Fruit fly (Drosophila melanogaster) whole organism, embryonic: ENCODE data around the gene CG7550.
A peak's percentile ranks its signal among the peaks of the same experiment; 100 is the strongest.

Source experiments
- CG13287 ChIP-seq: fragments of 200-800 bp; sonication (Bioruptor generic); IDR thresholded peaks from 2 replicates; pipeline ENCODE4 v1.3.6; 2022; ENCODE audit warnings: missing biosample characterization, missing genetic modification characterization; ENCODE audit not compliant: partially characterized antibody
- CG14050 ChIP-seq: fragments of 200-800 bp; sonication (Bioruptor generic); IDR thresholded peaks from 3 replicates; pipeline ENCODE4 v1.3.6; 2022; ENCODE audit warnings: missing biosample characterization, missing genetic modification characterization
- CG14710 ChIP-seq: fragments of 200-800 bp; sonication (Bioruptor generic); optimal IDR thresholded peaks from 3 replicates; lab custom pipeline; 2019; ENCODE audit warnings: missing biosample characterization, mild to moderate bottlenecking, missing genetic modification characterization, moderate library complexity
- CG15073 ChIP-seq: fragments of 200-800 bp; sonication (Bioruptor generic); optimal IDR thresholded peaks from 2 replicates; lab custom pipeline; 2016; ENCODE audit warnings: missing biosample characterization, missing genetic modification characterization
- CG16863 ChIP-seq: fragments of 200-800 bp; sonication (Bioruptor generic); optimal IDR thresholded peaks from 3 replicates; lab custom pipeline; 2016; ENCODE audit warnings: missing biosample characterization, missing genetic modification characterization
- CG18619 ChIP-seq: fragments of 200-800 bp; sonication (Bioruptor generic); optimal IDR thresholded peaks from 3 replicates; lab custom pipeline; 2017; ENCODE audit warnings: missing biosample characterization, mild to moderate bottlenecking, missing genetic modification characterization
- CG18764 ChIP-seq: fragments of 200-800 bp; sonication (Bioruptor generic); optimal IDR thresholded peaks from 3 replicates; lab custom pipeline; 2016; ENCODE audit warnings: missing biosample characterization, missing genetic modification characterization
- CG2116 ChIP-seq: fragments of 200-800 bp; sonication (Bioruptor generic); optimal IDR thresholded peaks from 3 replicates; lab custom pipeline; 2018; ENCODE audit warnings: missing biosample characterization, mild to moderate bottlenecking, missing genetic modification characterization
- CG2889 ChIP-seq: fragments of 200-800 bp; sonication (Bioruptor generic); IDR thresholded peaks from 3 replicates; pipeline ENCODE4 v1.3.6; 2022; ENCODE audit warnings: missing biosample characterization, missing genetic modification characterization
- CG31365 ChIP-seq: fragments of 200-800 bp; sonication (Bioruptor generic); optimal IDR thresholded peaks from 2 replicates; lab custom pipeline; 2018; ENCODE audit warnings: missing biosample characterization, mild to moderate bottlenecking, missing genetic modification characterization
- CG4707 ChIP-seq: fragments of 200-800 bp; sonication (Bioruptor generic); optimal IDR thresholded peaks from 2 replicates; lab custom pipeline; 2018; ENCODE audit warnings: missing biosample characterization, mild to moderate bottlenecking, missing genetic modification characterization, moderate library complexity
- CG6272 ChIP-seq: fragments of 200-800 bp; sonication (Bioruptor generic); IDR thresholded peaks from 2 replicates; pipeline ENCODE4 v1.3.6; 2022; ENCODE audit warnings: missing biosample characterization, missing genetic modification characterization
- CG6654 ChIP-seq: fragments of 200-800 bp; sonication (Bioruptor generic); optimal IDR thresholded peaks from 2 replicates; lab custom pipeline; 2017; ENCODE audit warnings: missing biosample characterization, mild to moderate bottlenecking, missing genetic modification characterization
- CG7786 ChIP-seq: fragments of 200-800 bp; sonication (Bioruptor generic); optimal IDR thresholded peaks from 2 replicates; lab custom pipeline; 2016; ENCODE audit warnings: missing biosample characterization, missing genetic modification characterization
- CG9797 ChIP-seq: fragments of 200-800 bp; sonication (Bioruptor generic); optimal IDR thresholded peaks from 3 replicates; lab custom pipeline; 2018; ENCODE audit warnings: missing biosample characterization, mild to moderate bottlenecking, missing genetic modification characterization
- CG9932 ChIP-seq: fragments of 200-800 bp; sonication (Bioruptor generic); IDR thresholded peaks from 2 replicates; pipeline ENCODE4 v1.3.6; 2022; ENCODE audit warnings: missing biosample characterization, missing genetic modification characterization
- D ChIP-seq, 2 experiments: fragments of 200-800 bp in 1 of 2; fragments of >200 bp in 1 of 2; sonication (Bioruptor generic) in 1 of 2; optimal IDR thresholded peaks; 2 replicates in 1 of 2; 3 replicates in 1 of 2; lab custom pipeline; 2017; ENCODE audit warnings: mild to moderate bottlenecking in 1 of 2, missing biosample characterization in 1 of 2, missing genetic modification characterization in 1 of 2, missing genetic modification reagents in 1 of 2
- Dip2 ChIP-seq: fragments of 200-800 bp; sonication (Bioruptor generic); IDR thresholded peaks from 2 replicates; pipeline ENCODE4 v1.3.6; 2022; ENCODE audit warnings: missing biosample characterization, missing genetic modification characterization
- Doc3 ChIP-seq: fragments of 200-800 bp; sonication (Bioruptor generic); IDR thresholded peaks from 3 replicates; pipeline ENCODE4 v1.3.6; 2022; ENCODE audit warnings: missing biosample characterization, missing genetic modification characterization; ENCODE audit not compliant: partially characterized antibody
- Dp ChIP-seq: fragments of 200-800 bp; sonication (Bioruptor generic); optimal IDR thresholded peaks from 2 replicates; lab custom pipeline; 2018; ENCODE audit warnings: missing biosample characterization, mild to moderate bottlenecking, missing genetic modification characterization, moderate library complexity
- Elba2 ChIP-seq: fragments of 200-800 bp; sonication (Bioruptor generic); optimal IDR thresholded peaks from 3 replicates; lab custom pipeline; 2016; ENCODE audit warnings: missing biosample characterization, missing genetic modification characterization
- H2.0 ChIP-seq: fragments of 200-800 bp; sonication (Bioruptor generic); IDR thresholded peaks from 2 replicates; pipeline ENCODE4 v1.3.6; 2022; ENCODE audit warnings: missing biosample characterization, missing genetic modification characterization
- HLH4C ChIP-seq: fragments of 200-800 bp; sonication (Bioruptor generic); IDR thresholded peaks from 3 replicates; pipeline ENCODE4 v1.3.6; 2022; ENCODE audit warnings: missing biosample characterization, missing genetic modification characterization; ENCODE audit not compliant: partially characterized antibody
- NFAT ChIP-seq: fragments of 200-800 bp; sonication (Bioruptor generic); IDR thresholded peaks from 2 replicates; pipeline ENCODE4 v1.3.6; 2022; ENCODE audit warnings: missing biosample characterization, missing genetic modification characterization
- Nf-YC ChIP-seq: fragments of 200-800 bp; optimal IDR thresholded peaks from 3 replicates; lab custom pipeline; 2019; ENCODE audit warnings: missing biosample characterization, mild to moderate bottlenecking, missing genetic modification characterization, moderate library complexity
- Optix ChIP-seq: fragments of 200-800 bp; sonication (Bioruptor generic); IDR thresholded peaks from 3 replicates; pipeline ENCODE4 v1.3.6; 2022; ENCODE audit warnings: missing biosample characterization, missing genetic modification characterization
- Side ChIP-seq: fragments of 200-800 bp; sonication (Bioruptor generic); optimal IDR thresholded peaks from 2 replicates; lab custom pipeline; 2016; ENCODE audit warnings: missing biosample characterization, missing genetic modification characterization
- Sox100B ChIP-seq: fragments of 200-800 bp; sonication (Bioruptor generic); optimal IDR thresholded peaks from 3 replicates; lab custom pipeline; 2018; ENCODE audit warnings: missing biosample characterization, mild to moderate bottlenecking, missing genetic modification characterization
- Spps ChIP-seq: fragments of 200-800 bp; sonication (Bioruptor generic); optimal IDR thresholded peaks from 2 replicates; lab custom pipeline; 2018; ENCODE audit warnings: missing biosample characterization, mild to moderate bottlenecking, missing genetic modification characterization
- abd-A ChIP-seq: fragments of 200-800 bp; sonication (Bioruptor generic); optimal IDR thresholded peaks from 3 replicates; lab custom pipeline; 2019; ENCODE audit warnings: missing biosample characterization, mild to moderate bottlenecking, missing genetic modification characterization, moderate library complexity
- bcd ChIP-seq: fragments of 200-800 bp; sonication (Bioruptor generic); optimal IDR thresholded peaks from 2 replicates; lab custom pipeline; 2017; ENCODE audit warnings: missing biosample characterization, mild to moderate bottlenecking, missing genetic modification characterization
- btn ChIP-seq: fragments of 200-800 bp; sonication (Bioruptor generic); optimal IDR thresholded peaks from 2 replicates; lab custom pipeline; 2016; ENCODE audit warnings: missing biosample characterization, missing genetic modification characterization
- en ChIP-seq: fragments of 200-800 bp; sonication (Bioruptor generic); optimal IDR thresholded peaks from 2 replicates; lab custom pipeline; 2016; ENCODE audit warnings: missing biosample characterization, missing genetic modification characterization
- fd102C ChIP-seq: fragments of 200-800 bp; sonication (Bioruptor generic); optimal IDR thresholded peaks from 2 replicates; lab custom pipeline; 2018; ENCODE audit warnings: missing biosample characterization, mild to moderate bottlenecking, missing genetic modification characterization, moderate library complexity
- fd64A ChIP-seq: fragments of 200-800 bp; sonication (Bioruptor generic); optimal IDR thresholded peaks from 3 replicates; lab custom pipeline; 2018; ENCODE audit warnings: missing biosample characterization, mild to moderate bottlenecking, missing genetic modification characterization
- gfzf ChIP-seq: fragments of 200-800 bp; sonication (Bioruptor generic); optimal IDR thresholded peaks from 2 replicates; lab custom pipeline; 2016; ENCODE audit warnings: missing biosample characterization, mild to moderate bottlenecking, missing genetic modification characterization, moderate library complexity
- grau ChIP-seq: fragments of 200-800 bp; optimal IDR thresholded peaks from 3 replicates; lab custom pipeline; 2019; ENCODE audit warnings: missing biosample characterization, mild to moderate bottlenecking, missing genetic modification characterization, moderate library complexity
- hbn ChIP-seq: fragments of 200-800 bp; sonication (Bioruptor generic); IDR thresholded peaks from 2 replicates; pipeline ENCODE4 v1.3.6; 2022; ENCODE audit warnings: missing biosample characterization, missing genetic modification characterization; ENCODE audit not compliant: partially characterized antibody
- jigr1 ChIP-seq: fragments of 200-800 bp; sonication (Bioruptor generic); IDR thresholded peaks from 3 replicates; pipeline ENCODE4 v1.3.6; 2022; ENCODE audit warnings: missing biosample characterization, missing genetic modification characterization
- luna ChIP-seq: fragments of 200-800 bp; sonication (Bioruptor generic); optimal IDR thresholded peaks from 2 replicates; lab custom pipeline; 2016; ENCODE audit warnings: missing biosample characterization, missing genetic modification characterization
- nerfin-2 ChIP-seq: fragments of 200-800 bp; sonication (Bioruptor generic); IDR thresholded peaks from 2 replicates; pipeline ENCODE4 v1.3.6; 2022; ENCODE audit warnings: missing biosample characterization, missing genetic modification characterization; ENCODE audit not compliant: partially characterized antibody
- onecut ChIP-seq: fragments of 200-800 bp; sonication (Bioruptor generic); IDR thresholded peaks from 2 replicates; pipeline ENCODE4 v1.3.6; 2022; ENCODE audit warnings: missing biosample characterization, missing genetic modification characterization
- ranshi ChIP-seq: fragments of 200-800 bp; sonication (Bioruptor generic); IDR thresholded peaks from 2 replicates; pipeline ENCODE4 v1.3.6; 2022; ENCODE audit warnings: missing biosample characterization, missing genetic modification characterization
- ro ChIP-seq: fragments of 200-800 bp; sonication (Bioruptor generic); IDR thresholded peaks from 2 replicates; pipeline ENCODE4 v1.3.6; 2022; ENCODE audit warnings: missing biosample characterization, missing genetic modification characterization
- tgo ChIP-seq: fragments of 200-800 bp; sonication (Bioruptor generic); IDR thresholded peaks from 3 replicates; pipeline ENCODE4 v1.3.6; 2022; ENCODE audit warnings: missing biosample characterization, missing genetic modification characterization
- unc-4 ChIP-seq: fragments of 200-800 bp; sonication (Bioruptor generic); IDR thresholded peaks from 2 replicates; pipeline ENCODE4 v1.3.6; 2022; ENCODE audit warnings: missing biosample characterization, missing genetic modification characterization; ENCODE audit not compliant: partially characterized antibody
- wek ChIP-seq: fragments of 200-800 bp; sonication (Bioruptor generic); optimal IDR thresholded peaks from 3 replicates; lab custom pipeline; 2018; ENCODE audit warnings: missing biosample characterization, mild to moderate bottlenecking, missing genetic modification characterization, moderate library complexity
- zen2 ChIP-seq: fragments of 200-800 bp; sonication (Bioruptor generic); IDR thresholded peaks from 3 replicates; pipeline ENCODE4 v1.3.6; 2022; ENCODE audit warnings: missing biosample characterization, missing genetic modification characterization; ENCODE audit not compliant: partially characterized antibody

Gene CG7550

DNA sequence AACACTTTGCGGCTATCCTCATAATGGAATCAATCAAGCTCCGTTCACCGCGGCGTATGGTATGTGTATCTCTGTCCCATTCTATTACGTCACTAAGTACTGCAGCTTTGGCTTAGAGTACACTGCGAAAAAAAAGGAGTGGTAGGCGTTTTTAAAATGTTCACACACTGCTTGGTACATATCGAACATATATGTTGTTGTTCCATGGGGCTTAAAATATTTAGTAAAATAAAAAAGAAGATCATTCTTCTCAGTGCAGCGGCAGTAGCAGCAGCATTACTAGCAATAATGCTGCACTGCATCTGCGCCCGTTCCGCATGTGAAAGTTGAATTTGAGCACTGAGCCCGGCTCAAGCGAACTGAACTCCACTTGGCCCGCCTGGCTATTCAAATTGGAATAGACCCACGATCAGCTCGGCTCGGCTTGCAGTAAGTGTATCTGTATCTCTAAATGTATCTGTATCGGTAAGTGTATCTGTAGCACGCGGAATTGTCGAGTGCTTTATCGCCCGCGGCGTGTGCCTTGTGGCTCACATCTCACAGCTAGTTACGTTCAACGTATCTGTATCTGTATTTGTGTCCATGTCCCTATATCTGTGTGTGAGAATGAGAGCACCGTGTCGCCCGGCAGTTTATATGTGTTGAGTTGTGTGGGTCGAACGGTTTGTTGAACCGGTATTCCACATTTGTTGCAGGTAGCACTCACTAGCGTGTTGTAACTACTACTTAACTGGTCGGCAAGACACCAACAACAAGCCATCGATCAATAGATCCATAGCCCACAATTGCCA, 29.1 kb upstream of the CG7550 start (continued):
- no peak for TF ChIP-seq unc-4 (GFP tag; lab: Robert Waterston, UW)
- TF ChIP-seq CG6654 = peak; percentile 2
- peak; percentile 72; the same call in 1 of the 2 replicates for TF ChIP-seq H2.0 (GFP tag; lab: Robert Waterston, UW)
- peak; percentile 41 for TF ChIP-seq bcd (GFP tag; lab: Kevin White, UChicago)
- no peak for TF ChIP-seq NFAT (GFP tag; lab: Robert Waterston, UW)
- no peak for TF ChIP-seq ro (GFP tag; lab: Robert Waterston, UW)
- no peak for TF ChIP-seq en
- TF ChIP-seq CG15073 (GFP tag; lab: Kevin White, UChicago) = no peak
- peak; percentile 30; the same call in 1 of the 2 replicates for TF ChIP-seq CG9932 (GFP tag; lab: Robert Waterston, UW)
- TF ChIP-seq zen2 (GFP tag; lab: Robert Waterston, UW) = no peak
- TF ChIP-seq CG13287 (GFP tag; lab: Robert Waterston, UW) = no peak
- TF ChIP-seq CG18619 (GFP tag; lab: Kevin White, UChicago) = peak; percentile 30
- no peak for TF ChIP-seq Nf-YC
- TF ChIP-seq onecut = peak; percentile 44; the same call in 1 of the 2 replicates
- TF ChIP-seq CG2889 (GFP tag; lab: Robert Waterston, UW) = peak; percentile 31; the same call in 1 of the 3 replicates
- peak; percentile 56 for TF ChIP-seq grau (tag; lab: Kevin White, UChicago)
- TF ChIP-seq HLH4C = no peak
- TF ChIP-seq abd-A = no peak
- peak; percentile 60; the same call in 2 of the 3 replicates for TF ChIP-seq Optix (GFP tag; lab: Robert Waterston, UW)
- TF ChIP-seq CG31365 (tag; lab: Kevin White, UChicago) = no peak
- peak; percentile 37 for TF ChIP-seq CG16863 (GFP tag; lab: Kevin White, UChicago)
- no peak for TF ChIP-seq CG4707 (GFP tag; lab: Kevin White, UChicago)
- TF ChIP-seq btn (GFP tag; lab: Kevin White, UChicago) = peak; percentile 36
- no peak for TF ChIP-seq gfzf (GFP tag; lab: Kevin White, UChicago)
- peak; percentile 60 for TF ChIP-seq Sox100B (GFP tag; lab: Kevin White, UChicago)
- TF ChIP-seq Elba2 (GFP tag; lab: Kevin White, UChicago) = no peak
- no peak for TF ChIP-seq wek (GFP tag; lab: Kevin White, UChicago)
- no peak for TF ChIP-seq jigr1
- peak; percentile 5 for TF ChIP-seq CG2116 (GFP tag; lab: Kevin White, UChicago)
- TF ChIP-seq ranshi (GFP tag; lab: Robert Waterston, UW) = peak; percentile 46; the same call in 1 of the 2 replicates
- TF ChIP-seq CG14050 (GFP tag; lab: Robert Waterston, UW) = peak; percentile 57
- TF ChIP-seq CG9797 (GFP tag; lab: Kevin White, UChicago) = no peak
- peak; percentile 35 for TF ChIP-seq CG18764
- TF ChIP-seq luna (GFP tag; lab: Kevin White, UChicago) = no peak
- peak; percentile 26 for TF ChIP-seq Side (GFP tag; lab: Kevin White, UChicago)
- peak; percentile 55; the same call in 2 of the 3 replicates for TF ChIP-seq tgo (GFP tag; lab: Robert Waterston, UW)
- no peak for TF ChIP-seq fd102C (GFP tag; lab: Kevin White, UChicago)
- TF ChIP-seq Spps (tag; lab: Kevin White, UChicago) = no peak
- TF ChIP-seq CG6272 (GFP tag; lab: Robert Waterston, UW) = no peak
- no peak for TF ChIP-seq Dp (GFP tag; lab: Kevin White, UChicago)
- TF ChIP-seq CG7786 (GFP tag; lab: Kevin White, UChicago) = no peak
- TF ChIP-seq nerfin-2 = no peak
- TF ChIP-seq D (optimal IDR thresholded peaks at IDR 0.05; lab: Kevin White, UChicago) = no peak
- peak; percentile 30 for TF ChIP-seq D (GFP tag; optimal IDR thresholded peaks at IDR 0.05; lab: Kevin White, UChicago)
- no peak for TF ChIP-seq Doc3 (GFP tag; lab: Robert Waterston, UW)
- TF ChIP-seq CG14710 (tag; lab: Kevin White, UChicago) = peak; percentile 29
- TF ChIP-seq Dip2 (GFP tag; lab: Robert Waterston, UW) = no peak
- TF ChIP-seq fd64A (GFP tag; lab: Kevin White, UChicago) = no peak
- no peak for TF ChIP-seq hbn
